Fruit fly (Drosophila melanogaster) whole organism, embryonic: ENCODE results near the gene Srg2.

ENCODE experiments used
- CG10431 ChIP-seq: fragments of 200-800 bp; sonication (Bioruptor generic); optimal IDR thresholded peaks from 3 replicates; lab custom pipeline; 2018; ENCODE audit warnings: missing biosample characterization, mild to moderate bottlenecking, missing genetic modification characterization
- CG10543 ChIP-seq: fragments of 200-800 bp; sonication (Bioruptor generic); optimal IDR thresholded peaks from 3 replicates; lab custom pipeline; 2017; ENCODE audit warnings: missing biosample characterization, mild to moderate bottlenecking, missing genetic modification characterization, moderate library complexity
- CG10565 ChIP-seq: fragments of 200-800 bp; sonication (Bioruptor generic); optimal IDR thresholded peaks from 3 replicates; lab custom pipeline; 2016; ENCODE audit warnings: missing biosample characterization, mild to moderate bottlenecking, missing genetic modification characterization
- CG15479 ChIP-seq: fragments of 200-800 bp; sonication (Bioruptor generic); optimal IDR thresholded peaks from 3 replicates; lab custom pipeline; 2019; ENCODE audit warnings: missing biosample characterization, mild to moderate bottlenecking, missing genetic modification characterization, moderate library complexity
- CG16779 ChIP-seq: fragments of 200-800 bp; sonication (Bioruptor generic); IDR thresholded peaks from 2 replicates; pipeline ENCODE4 v1.3.6; 2022; ENCODE audit warnings: missing biosample characterization, missing genetic modification characterization
- CG17186 ChIP-seq: fragments of 200-800 bp; sonication (Bioruptor generic); optimal IDR thresholded peaks from 3 replicates; lab custom pipeline; 2017; ENCODE audit warnings: missing biosample characterization, missing genetic modification reagents, missing genetic modification characterization
- CG18262 ChIP-seq: fragments of 200-800 bp; optimal IDR thresholded peaks from 3 replicates; lab custom pipeline; 2019; ENCODE audit warnings: missing biosample characterization, mild to moderate bottlenecking, missing genetic modification characterization, moderate library complexity
- CG18599 ChIP-seq: fragments of 200-800 bp; sonication (Bioruptor generic); optimal IDR thresholded peaks from 3 replicates; lab custom pipeline; 2017; ENCODE audit warnings: missing biosample characterization, missing genetic modification characterization, mild to moderate bottlenecking, moderate library complexity, missing genetic modification reagents
- CG2199 ChIP-seq: fragments of 200-800 bp; sonication (Bioruptor generic); IDR thresholded peaks from 3 replicates; pipeline ENCODE4 v1.3.6; 2022; ENCODE audit warnings: missing biosample characterization, missing genetic modification characterization
- CG30020 ChIP-seq: fragments of 200-800 bp; optimal IDR thresholded peaks from 2 replicates; lab custom pipeline; 2019; ENCODE audit warnings: missing biosample characterization, mild to moderate bottlenecking, missing genetic modification characterization, moderate library complexity
- CG31441 ChIP-seq: fragments of 200-800 bp; sonication (Bioruptor generic); IDR thresholded peaks from 2 replicates; pipeline ENCODE4 v1.3.6; 2022; ENCODE audit warnings: missing biosample characterization, missing genetic modification characterization
- CG3281 ChIP-seq: fragments of 200-800 bp; sonication (Bioruptor generic); optimal IDR thresholded peaks from 3 replicates; lab custom pipeline; 2017; ENCODE audit warnings: missing biosample characterization, mild to moderate bottlenecking, missing genetic modification characterization
- CG3407 ChIP-seq: fragments of 200-800 bp; sonication (Bioruptor generic); optimal IDR thresholded peaks from 2 replicates; lab custom pipeline; 2018; ENCODE audit warnings: missing biosample characterization, mild to moderate bottlenecking, missing genetic modification characterization
- CG34376 ChIP-seq: fragments of 200-800 bp; sonication (Bioruptor generic); optimal IDR thresholded peaks from 2 replicates; lab custom pipeline; 2018; ENCODE audit warnings: missing biosample characterization, mild to moderate bottlenecking, missing genetic modification characterization
- CG34422 ChIP-seq: fragments of 200-800 bp; sonication (Bioruptor generic); IDR thresholded peaks from 3 replicates; pipeline ENCODE4 v1.3.6; 2022; ENCODE audit warnings: missing biosample characterization, missing genetic modification characterization
- CG7963 ChIP-seq: fragments of 200-800 bp; sonication (Bioruptor generic); IDR thresholded peaks from 3 replicates; pipeline ENCODE4 v1.3.6; 2022; ENCODE audit warnings: missing biosample characterization, missing genetic modification characterization; ENCODE audit not compliant: partially characterized antibody
- CG8290 ChIP-seq, 3 experiments: fragments of 200-800 bp; sonication (Bioruptor generic); optimal IDR thresholded peaks; 2 replicates each; lab custom pipeline; 2016 to 2019; ENCODE audit warnings: missing biosample characterization in 3 of 3, missing genetic modification characterization in 3 of 3, mild to moderate bottlenecking in 2 of 3, moderate library complexity in 1 of 3
- CG8924 ChIP-seq: fragments of 200-800 bp; optimal IDR thresholded peaks from 3 replicates; lab custom pipeline; 2019; ENCODE audit warnings: missing biosample characterization, mild to moderate bottlenecking, missing genetic modification characterization, moderate library complexity
- Fer1 ChIP-seq: fragments of 200-800 bp; sonication (Bioruptor generic); optimal IDR thresholded peaks from 2 replicates; lab custom pipeline; 2017; ENCODE audit warnings: missing biosample characterization, mild to moderate bottlenecking, missing genetic modification characterization
- Fer3 ChIP-seq: fragments of 200-800 bp; sonication (Bioruptor generic); optimal IDR thresholded peaks from 2 replicates; lab custom pipeline; 2018; ENCODE audit warnings: missing biosample characterization, mild to moderate bottlenecking, missing genetic modification characterization, moderate library complexity
- GATAe ChIP-seq: fragments of 200-800 bp; sonication (Bioruptor generic); conservative IDR thresholded peaks from 2 replicates; pipeline ENCODE4 v1.3.6; 2022; ENCODE audit warnings: missing biosample characterization, missing genetic modification characterization
- Hey ChIP-seq: fragments of 200-800 bp; sonication (Bioruptor generic); optimal IDR thresholded peaks from 3 replicates; lab custom pipeline; 2018; ENCODE audit warnings: missing biosample characterization, mild to moderate bottlenecking, missing genetic modification characterization
- HmgZ ChIP-seq: fragments of 200-800 bp; sonication (Bioruptor generic); optimal IDR thresholded peaks from 2 replicates; lab custom pipeline; 2018; ENCODE audit warnings: missing biosample characterization, mild to moderate bottlenecking, missing genetic modification characterization
- Jarid2 ChIP-seq: fragments of 200-800 bp; sonication (Bioruptor generic); optimal IDR thresholded peaks from 3 replicates; lab custom pipeline; 2017; ENCODE audit warnings: mild to moderate bottlenecking, missing biosample characterization, missing genetic modification reagents, missing genetic modification characterization
- Meics ChIP-seq: fragments of 200-800 bp; sonication (Bioruptor generic); optimal IDR thresholded peaks from 2 replicates; lab custom pipeline; 2017; ENCODE audit warnings: missing biosample characterization, mild to moderate bottlenecking, missing genetic modification characterization
- Trl ChIP-seq, 3 experiments: fragments of >200 bp in 2 of 3; fragments of 200-800 bp in 1 of 3; sonication (Bioruptor generic) in 1 of 3; optimal IDR thresholded peaks; 2 replicates in 1 of 3; 3 replicates in 2 of 3; lab custom pipeline; 2016 to 2017; ENCODE audit warnings: missing biosample characterization in 1 of 3, missing genetic modification characterization in 1 of 3
- Xrp1 ChIP-seq: fragments of 200-800 bp; sonication (Bioruptor generic); IDR thresholded peaks from 2 replicates; pipeline ENCODE4 v1.3.6; 2022; ENCODE audit warnings: missing biosample characterization, missing genetic modification characterization
- chinmo ChIP-seq: fragments of 200-800 bp; sonication (Bioruptor generic); IDR thresholded peaks from 4 replicates; pipeline ENCODE4 v1.3.6; 2022; ENCODE audit warnings: missing biosample characterization, missing genetic modification characterization; ENCODE audit not compliant: partially characterized antibody
- exex ChIP-seq: fragments of 200-800 bp; sonication (Bioruptor generic); optimal IDR thresholded peaks from 4 replicates; lab custom pipeline; 2018; ENCODE audit warnings: missing biosample characterization, mild to moderate bottlenecking, missing genetic modification characterization, moderate library complexity
- gcm ChIP-seq: fragments of 200-800 bp; sonication (Bioruptor generic); optimal IDR thresholded peaks from 2 replicates; lab custom pipeline; 2019; ENCODE audit warnings: missing biosample characterization, mild to moderate bottlenecking, missing genetic modification characterization, moderate library complexity
- grn ChIP-seq: fragments of 200-800 bp; sonication (Bioruptor generic); optimal IDR thresholded peaks from 3 replicates; lab custom pipeline; 2017; ENCODE audit warnings: missing biosample characterization, missing genetic modification characterization
- ind ChIP-seq: fragments of 200-800 bp; sonication (Bioruptor generic); optimal IDR thresholded peaks from 3 replicates; lab custom pipeline; 2016; ENCODE audit warnings: missing biosample characterization, missing genetic modification characterization
- inv ChIP-seq: fragments of 200-800 bp; sonication (Bioruptor generic); IDR thresholded peaks from 2 replicates; pipeline ENCODE4 v1.3.6; 2022; ENCODE audit warnings: missing biosample characterization, missing genetic modification characterization; ENCODE audit not compliant: partially characterized antibody
- jumu ChIP-seq: fragments of 200-800 bp; sonication (Bioruptor generic); optimal IDR thresholded peaks from 3 replicates; lab custom pipeline; 2016; ENCODE audit warnings: missing biosample characterization, missing genetic modification characterization
- lab ChIP-seq: fragments of 200-800 bp; sonication (Bioruptor generic); optimal IDR thresholded peaks from 3 replicates; lab custom pipeline; 2017; ENCODE audit warnings: missing biosample characterization, missing genetic modification characterization, mild to moderate bottlenecking, moderate library complexity, missing genetic modification reagents
- mirr ChIP-seq: fragments of 200-800 bp; sonication (Bioruptor generic); optimal IDR thresholded peaks from 3 replicates; lab custom pipeline; 2018; ENCODE audit warnings: missing biosample characterization, mild to moderate bottlenecking, missing genetic modification characterization
- phol ChIP-seq: fragments of 200-800 bp; sonication (Bioruptor generic); optimal IDR thresholded peaks from 3 replicates; lab custom pipeline; 2018; ENCODE audit warnings: missing biosample characterization, mild to moderate bottlenecking, missing genetic modification characterization, moderate library complexity
- pzg ChIP-seq: fragments of 200-800 bp; sonication (Bioruptor generic); optimal IDR thresholded peaks from 3 replicates; lab custom pipeline; 2018; ENCODE audit warnings: missing biosample characterization, mild to moderate bottlenecking, missing genetic modification characterization, moderate library complexity
- sd ChIP-seq: fragments of 200-800 bp; sonication (Bioruptor generic); optimal IDR thresholded peaks from 3 replicates; lab custom pipeline; 2018; ENCODE audit warnings: missing biosample characterization, mild to moderate bottlenecking, missing genetic modification characterization, moderate library complexity
- sens-2 ChIP-seq: fragments of 200-800 bp; sonication (Bioruptor generic); IDR thresholded peaks from 2 replicates; pipeline ENCODE4 v1.3.6; 2022; ENCODE audit warnings: missing biosample characterization, missing genetic modification characterization
- sug ChIP-seq: fragments of 200-800 bp; optimal IDR thresholded peaks from 2 replicates; lab custom pipeline; 2019; ENCODE audit warnings: missing biosample characterization, mild to moderate bottlenecking, missing genetic modification characterization, moderate library complexity
- tll ChIP-seq, 2 experiments: fragments of 200-800 bp in 1 of 2; fragments of >200 bp in 1 of 2; sonication (Bioruptor generic) in 1 of 2; optimal IDR thresholded peaks; 2 replicates each; lab custom pipeline; 2017 to 2019; ENCODE audit warnings: missing biosample characterization in 2 of 2, missing genetic modification characterization in 2 of 2, mild to moderate bottlenecking in 1 of 2, moderate library complexity in 1 of 2
- twi ChIP-seq: fragments of 200-800 bp; optimal IDR thresholded peaks from 2 replicates; lab custom pipeline; 2019; ENCODE audit warnings: missing biosample characterization, mild to moderate bottlenecking, missing genetic modification characterization, moderate library complexity

The Srg2 gene

DNA sequence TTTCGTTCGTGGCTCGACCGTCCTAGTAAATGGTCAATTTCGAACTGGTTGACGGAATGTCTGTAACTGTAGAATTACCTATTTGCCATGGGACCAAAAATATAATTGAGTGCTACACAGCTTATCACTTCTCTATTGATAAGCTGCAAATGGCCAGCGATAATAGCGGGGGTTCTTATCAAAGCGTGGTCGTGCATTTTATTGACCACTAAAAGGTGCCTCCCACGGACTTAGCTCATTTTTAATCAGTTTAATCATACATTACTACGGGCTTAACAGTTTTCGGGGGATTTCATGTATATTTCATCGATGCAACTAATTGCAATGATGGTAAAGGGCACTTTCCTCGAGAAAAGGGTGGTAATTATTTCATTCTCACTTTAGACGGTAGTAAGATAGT is 3.2 kb downstream of the Srg2 start, which contains the start of gene CG32054:
Gene CG32054, minus strand, starts transcription at position 17 of the 400 bp plus-strand sequence.
- no peak for TF ChIP-seq gcm
- TF ChIP-seq Hey (tag; lab: Kevin White, UChicago), result peak; percentile 38
- peak; percentile 39 for TF ChIP-seq sd
- peak; percentile 98 for TF ChIP-seq sug (tag; lab: Kevin White, UChicago)
- no peak for TF ChIP-seq CG30020 (tag; lab: Kevin White, UChicago)
- no peak for TF ChIP-seq inv
- TF ChIP-seq jumu (GFP tag; lab: Kevin White, UChicago), result no peak
- TF ChIP-seq Trl (optimal IDR thresholded peaks at IDR 0.05; lab: Kevin White, UChicago), result no peak
- no peak for TF ChIP-seq Trl (GFP tag; optimal IDR thresholded peaks at IDR 0.05; lab: Kevin White, UChicago)
- no peak for TF ChIP-seq HmgZ (tag; lab: Kevin White, UChicago)
- peak; percentile 70 for TF ChIP-seq GATAe (GFP tag; lab: Robert Waterston, UW)
- peak; percentile 83 for TF ChIP-seq mirr (GFP tag; lab: Kevin White, UChicago)
- TF ChIP-seq exex (tag; lab: Kevin White, UChicago), result peak; percentile 67
- peak; percentile 64 for TF ChIP-seq CG10431 (GFP tag; lab: Kevin White, UChicago)
- peak; percentile 28 for TF ChIP-seq Jarid2 (GFP tag; lab: Kevin White, UChicago)
- TF ChIP-seq CG8290 (GFP tag; optimal IDR thresholded peaks at IDR 0.05; lab: Kevin White, UChicago), result no peak
- peak in 1 of 2 experiments; percentile 1 for TF ChIP-seq CG8290 (tag; optimal IDR thresholded peaks at IDR 0.05; lab: Kevin White, UChicago)
- no peak for TF ChIP-seq Meics (GFP tag; lab: Kevin White, UChicago)
- TF ChIP-seq grn (GFP tag; lab: Kevin White, UChicago), result peak; percentile 60
- no peak for TF ChIP-seq pzg (GFP tag; lab: Kevin White, UChicago)
- no peak for TF ChIP-seq CG3281 (GFP tag; lab: Kevin White, UChicago)
- 0 out of 4 replicates have a peak, but pooled peaks have one; percentile 26 for TF ChIP-seq chinmo (GFP tag; lab: Robert Waterston, UW)
- no peak for TF ChIP-seq CG7963 (GFP tag; lab: Robert Waterston, UW)

DNA sequence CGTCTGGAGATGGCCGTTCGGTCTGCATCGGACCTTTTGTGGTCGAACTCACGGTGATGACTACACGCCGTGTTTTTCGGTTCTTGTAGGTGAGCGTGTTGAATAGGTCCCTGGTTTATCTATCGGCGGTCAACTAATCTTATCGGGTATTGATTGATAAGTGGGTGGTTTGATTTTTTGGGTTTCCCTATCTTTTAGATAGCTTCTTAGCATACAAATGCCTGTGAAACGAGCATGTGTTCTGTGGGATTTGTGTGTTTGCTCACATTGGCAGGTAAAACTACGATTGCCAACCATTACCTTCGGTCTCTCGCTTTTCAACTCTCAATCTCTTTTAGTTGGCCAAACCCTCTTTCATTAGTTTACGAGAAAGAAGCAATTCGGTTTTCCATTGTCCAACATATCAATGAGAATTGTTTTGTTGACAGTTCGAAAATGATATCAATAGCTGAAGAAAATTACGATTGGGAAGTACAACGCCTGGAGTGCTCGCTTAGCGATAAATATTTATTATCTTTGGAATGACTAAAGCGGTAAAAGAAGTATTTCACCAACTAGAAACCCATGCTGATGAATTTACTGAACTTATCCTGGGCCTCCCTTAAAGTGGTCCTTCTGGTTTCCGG is 5.5 kb downstream of the Srg2 start, which contains the start of gene CG32053:
Gene CG32053, minus strand, starts transcription at position 69 of the 626 bp plus-strand sequence.
- TF ChIP-seq sens-2 (GFP tag; lab: Robert Waterston, UW) (0 out of 2 replicates have a peak, but pooled peaks have one; percentile 38), Fer3 (tag; lab: Kevin White, UChicago) (no peak), CG2199 (GFP tag; lab: Robert Waterston, UW) (0 out of 3 replicates have a peak, but pooled peaks have one; percentile 41), CG10543 (GFP tag; lab: Kevin White, UChicago) (peak; percentile 33), CG18599 (GFP tag; lab: Kevin White, UChicago) (no peak), CG16779 (GFP tag; lab: Robert Waterston, UW) (no peak), CG34376 (peak; percentile 74), CG8924 (tag; lab: Kevin White, UChicago) (no peak), CG34422 (no peak), CG3407 (GFP tag; lab: Kevin White, UChicago) (no peak), exex (tag; lab: Kevin White, UChicago) (peak; percentile 82), CG10565 (GFP tag; lab: Kevin White, UChicago) (no peak), Fer1 (peak; percentile 16), twi (tag; lab: Kevin White, UChicago) (peak; percentile 66), mirr (GFP tag; lab: Kevin White, UChicago) (peak; percentile 66), CG18262 (tag; lab: Kevin White, UChicago) (no peak), ind (GFP tag; lab: Kevin White, UChicago) (no peak), sug (tag; lab: Kevin White, UChicago) (peak; percentile 54), CG15479 (peak; percentile 3), tll (GFP tag; optimal IDR thresholded peaks at IDR 0.05; lab: Kevin White, UChicago) (peak in 1 of 2 experiments; percentile 57), phol (tag; lab: Kevin White, UChicago) (no peak), grn (GFP tag; lab: Kevin White, UChicago) (peak; percentile 92), lab (GFP tag; lab: Kevin White, UChicago) (peak; percentile 42), GATAe (GFP tag; lab: Robert Waterston, UW) (peak; percentile 78), Xrp1 (GFP tag; lab: Robert Waterston, UW) (no peak), CG31441 (GFP tag; lab: Robert Waterston, UW) (no peak), CG17186 (GFP tag; lab: Kevin White, UChicago) (no peak)
